Worm (Caenorhabditis elegans) whole organism, late embryonic: Measurements from ENCODE around the gene clec-62.

Experiments
- F13H6.1 ChIP-seq: sonication (generic microtip); optimal IDR thresholded peaks from 2 replicates; lab custom pipeline; 2016; ENCODE audit warnings: missing genetic modification characterization, missing compliant biosample characterization
- ama-1 ChIP-seq: fragments of 150-350 bp; optimal IDR thresholded peaks from 2 replicates; lab custom pipeline; 2014
- ceh-48 ChIP-seq: sonication (generic microtip); optimal IDR thresholded peaks from 2 replicates; lab custom pipeline; 2016; ENCODE audit warnings: missing genetic modification characterization, inconsistent platforms, missing compliant biosample characterization
- ceh-6 ChIP-seq: fragments of 200-800 bp; sonication (Bioruptor generic); optimal IDR thresholded peaks from 2 replicates; lab custom pipeline; 2018; ENCODE audit warnings: mild to moderate bottlenecking, missing genetic modification characterization, missing compliant biosample characterization
- hlh-30 ChIP-seq: sonication (generic microtip); optimal IDR thresholded peaks from 2 replicates; lab custom pipeline; 2017; ENCODE audit warnings: antibody characterized with exemption, missing genetic modification characterization, missing compliant biosample characterization; ENCODE audit not compliant: insufficient read depth
- hlh-8 ChIP-seq: sonication (generic microtip); optimal IDR thresholded peaks from 2 replicates; lab custom pipeline; 2016; ENCODE audit warnings: missing genotype, missing genetic modification characterization, missing compliant biosample characterization
- nhr-11 ChIP-seq: fragments of 150-350 bp; optimal IDR thresholded peaks from 2 replicates; lab custom pipeline; 2014; ENCODE audit warnings: missing biosample characterization, missing genetic modification characterization
- pag-3 ChIP-seq: sonication (generic microtip); optimal IDR thresholded peaks from 2 replicates; lab custom pipeline; 2016; ENCODE audit warnings: missing compliant biosample characterization, missing genetic modification characterization, borderline replicate concordance
- sdc-2 ChIP-seq: sonication (generic microtip); optimal IDR thresholded peaks from 2 replicates; lab custom pipeline; 2016; ENCODE audit warnings: missing genotype, missing genetic modification characterization, missing compliant biosample characterization
- unc-42 ChIP-seq: sonication (generic microtip); optimal IDR thresholded peaks from 2 replicates; lab custom pipeline; 2016; ENCODE audit warnings: missing genotype, missing genetic modification characterization, missing compliant biosample characterization

- no peak for TF ChIP-seq ama-1 (lab: Kevin White, UChicago)
- TF ChIP-seq ceh-48 (tag; lab: Kevin White, UChicago): no peak
- no peak for TF ChIP-seq sdc-2 (tag; lab: Kevin White, UChicago)
- no peak for TF ChIP-seq hlh-30 (tag; lab: Kevin White, UChicago)
- TF ChIP-seq hlh-8 (tag; lab: Kevin White, UChicago): no peak
- TF ChIP-seq pag-3: no peak
- TF ChIP-seq nhr-11 (tag; lab: Kevin White, UChicago): no peak
- no peak for TF ChIP-seq F13H6.1 (tag; lab: Kevin White, UChicago)
- TF ChIP-seq unc-42 (tag; lab: Kevin White, UChicago): no peak
- no peak for TF ChIP-seq ceh-6
These were observed 6.1 kb upstream of the clec-62 start, which contains the start of gene clec-65 for ce11 chrII:12901025-12901424.
